Fruit fly (Drosophila melanogaster) whole organism, embryonic: ENCODE data around the gene CG13258.

ENCODE experiments used
- Antp ChIP-seq: fragments of 200-800 bp; sonication (Bioruptor generic); optimal IDR thresholded peaks from 3 replicates; lab custom pipeline; 2016; ENCODE audit warnings: missing biosample characterization, missing genetic modification characterization
- Awh ChIP-seq: fragments of 200-800 bp; sonication (Bioruptor generic); IDR thresholded peaks from 2 replicates; pipeline ENCODE4, ENCODE4 v1.3.6; 2022; ENCODE audit warnings: missing biosample characterization, missing genetic modification characterization
- B-H2 ChIP-seq: fragments of 200-800 bp; sonication (Bioruptor generic); optimal IDR thresholded peaks from 2 replicates; lab custom pipeline; 2018; ENCODE audit warnings: missing biosample characterization, mild to moderate bottlenecking, missing genetic modification characterization
- CG10209 ChIP-seq: fragments of 200-800 bp; sonication (Bioruptor generic); optimal IDR thresholded peaks from 3 replicates; lab custom pipeline; 2017; ENCODE audit warnings: missing biosample characterization, mild to moderate bottlenecking, missing genetic modification characterization, missing genetic modification reagents
- CG10565 ChIP-seq: fragments of 200-800 bp; sonication (Bioruptor generic); optimal IDR thresholded peaks from 3 replicates; lab custom pipeline; 2016; ENCODE audit warnings: missing biosample characterization, mild to moderate bottlenecking, missing genetic modification characterization
- CG11695 ChIP-seq: fragments of 200-800 bp; sonication (Bioruptor generic); IDR thresholded peaks from 3 replicates; pipeline ENCODE4 v1.3.6; 2022; ENCODE audit warnings: missing biosample characterization, missing genetic modification characterization
- CG13123 ChIP-seq: fragments of 200-800 bp; sonication (Bioruptor generic); optimal IDR thresholded peaks from 2 replicates; lab custom pipeline; 2016; ENCODE audit warnings: missing biosample characterization, missing genetic modification characterization
- CG15269 ChIP-seq: fragments of 200-800 bp; sonication (Bioruptor generic); optimal IDR thresholded peaks from 2 replicates; lab custom pipeline; 2018; ENCODE audit warnings: missing biosample characterization, mild to moderate bottlenecking, missing genetic modification characterization, moderate library complexity
- CG15479 ChIP-seq: fragments of 200-800 bp; sonication (Bioruptor generic); optimal IDR thresholded peaks from 3 replicates; lab custom pipeline; 2019; ENCODE audit warnings: missing biosample characterization, mild to moderate bottlenecking, missing genetic modification characterization, moderate library complexity
- CG17359 ChIP-seq: fragments of 200-800 bp; sonication (Bioruptor generic); optimal IDR thresholded peaks from 3 replicates; lab custom pipeline; 2018; ENCODE audit warnings: missing biosample characterization, mild to moderate bottlenecking, missing genetic modification characterization, moderate library complexity
- CG17568 ChIP-seq: fragments of 200-800 bp; sonication (Bioruptor generic); optimal IDR thresholded peaks from 2 replicates; lab custom pipeline; 2018; ENCODE audit warnings: missing biosample characterization, mild to moderate bottlenecking, missing genetic modification characterization, moderate library complexity
- CG18011 ChIP-seq: fragments of 200-800 bp; sonication (Bioruptor generic); optimal IDR thresholded peaks from 2 replicates; lab custom pipeline; 2017; ENCODE audit warnings: missing biosample characterization, missing genetic modification characterization, mild to moderate bottlenecking, moderate library complexity, missing genotype
- CG2116 ChIP-seq: fragments of 200-800 bp; sonication (Bioruptor generic); optimal IDR thresholded peaks from 3 replicates; lab custom pipeline; 2018; ENCODE audit warnings: missing biosample characterization, mild to moderate bottlenecking, missing genetic modification characterization
- CG31388 ChIP-seq: fragments of 200-800 bp; sonication (Bioruptor generic); optimal IDR thresholded peaks from 2 replicates; lab custom pipeline; 2016; ENCODE audit warnings: missing biosample characterization, missing genetic modification characterization
- CG32772 ChIP-seq: fragments of 200-800 bp; sonication (Bioruptor generic); IDR thresholded peaks from 2 replicates; pipeline ENCODE4 v1.3.6; 2022; ENCODE audit warnings: missing biosample characterization, missing genetic modification characterization
- CG4282 ChIP-seq: fragments of 200-800 bp; sonication (Bioruptor generic); optimal IDR thresholded peaks from 2 replicates; lab custom pipeline; 2016; ENCODE audit warnings: missing biosample characterization, missing genetic modification characterization
- CG4820 ChIP-seq: fragments of 200-800 bp; sonication (Bioruptor generic); optimal IDR thresholded peaks from 3 replicates; lab custom pipeline; 2016; ENCODE audit warnings: missing biosample characterization, missing genetic modification characterization
- CG5245 ChIP-seq: fragments of 200-800 bp; sonication (Bioruptor generic); optimal IDR thresholded peaks from 3 replicates; lab custom pipeline; 2016; ENCODE audit warnings: missing biosample characterization, missing genetic modification characterization
- CG6765 ChIP-seq: fragments of 200-800 bp; sonication (Bioruptor generic); optimal IDR thresholded peaks from 3 replicates; lab custom pipeline; 2017; ENCODE audit warnings: missing biosample characterization, mild to moderate bottlenecking, missing genetic modification characterization
- CG6791 ChIP-seq: fragments of 200-800 bp; sonication (Bioruptor generic); IDR thresholded peaks from 3 replicates; pipeline ENCODE4 v1.3.6; 2022; ENCODE audit warnings: missing biosample characterization, missing genetic modification characterization; ENCODE audit not compliant: partially characterized antibody
- CG8290 ChIP-seq, 3 experiments: fragments of 200-800 bp; sonication (Bioruptor generic); optimal IDR thresholded peaks; 2 replicates each; lab custom pipeline; 2016 to 2019; ENCODE audit warnings: missing biosample characterization in 3 of 3, missing genetic modification characterization in 3 of 3, mild to moderate bottlenecking in 2 of 3, moderate library complexity in 1 of 3
- CG8478 ChIP-seq: fragments of >200 bp; optimal IDR thresholded peaks from 2 replicates; lab custom pipeline; 2018
- CG9437 ChIP-seq: fragments of 200-800 bp; sonication (Bioruptor generic); optimal IDR thresholded peaks from 2 replicates; lab custom pipeline; 2018; ENCODE audit warnings: missing biosample characterization, mild to moderate bottlenecking, missing genetic modification characterization
- Deaf1 ChIP-seq: fragments of 200-800 bp; optimal IDR thresholded peaks from 3 replicates; lab custom pipeline; 2019; ENCODE audit warnings: missing biosample characterization, mild to moderate bottlenecking, missing genetic modification characterization, moderate library complexity
- Drgx ChIP-seq: fragments of 200-800 bp; sonication (Bioruptor generic); IDR thresholded peaks from 2 replicates; pipeline ENCODE4 v1.3.6; 2022; ENCODE audit warnings: missing biosample characterization, missing genetic modification characterization
- Gug ChIP-seq: fragments of 200-800 bp; sonication (Bioruptor generic); IDR thresholded peaks from 4 replicates; pipeline ENCODE4 v1.3.6; 2022; ENCODE audit warnings: missing biosample characterization, missing genetic modification characterization
- H2.0 ChIP-seq: fragments of 200-800 bp; sonication (Bioruptor generic); IDR thresholded peaks from 2 replicates; pipeline ENCODE4 v1.3.6; 2022; ENCODE audit warnings: missing biosample characterization, missing genetic modification characterization
- HmgZ ChIP-seq: fragments of 200-800 bp; sonication (Bioruptor generic); optimal IDR thresholded peaks from 2 replicates; lab custom pipeline; 2018; ENCODE audit warnings: missing biosample characterization, mild to moderate bottlenecking, missing genetic modification characterization
- Hr51 ChIP-seq, 2 experiments: fragments of 200-800 bp; sonication (Bioruptor generic); optimal IDR thresholded peaks; 2 replicates in 1 of 2; 3 replicates in 1 of 2; lab custom pipeline; 2016 to 2018; ENCODE audit warnings: missing biosample characterization in 2 of 2, missing genetic modification characterization in 2 of 2, mild to moderate bottlenecking in 1 of 2, moderate library complexity in 1 of 2
- Hr78 ChIP-seq, 2 experiments: fragments of 200-800 bp in 1 of 2; fragments of >200 bp in 1 of 2; sonication (Bioruptor generic) in 1 of 2; optimal IDR thresholded peaks; 2 replicates each; lab custom pipeline; 2017 to 2019; ENCODE audit warnings: missing biosample characterization in 2 of 2, missing genetic modification characterization in 2 of 2, mild to moderate bottlenecking in 1 of 2, moderate library complexity in 1 of 2
- Mad ChIP-seq: fragments of 200-800 bp; sonication (Bioruptor generic); optimal IDR thresholded peaks from 2 replicates; lab custom pipeline; 2016; ENCODE audit warnings: missing biosample characterization, missing genetic modification characterization
- Meics ChIP-seq: fragments of 200-800 bp; sonication (Bioruptor generic); optimal IDR thresholded peaks from 2 replicates; lab custom pipeline; 2017; ENCODE audit warnings: missing biosample characterization, mild to moderate bottlenecking, missing genetic modification characterization
- Mes4 ChIP-seq: fragments of 200-800 bp; sonication (Bioruptor generic); optimal IDR thresholded peaks from 2 replicates; lab custom pipeline; 2016; ENCODE audit warnings: missing biosample characterization, missing genetic modification characterization
- NfI ChIP-seq: fragments of 200-800 bp; sonication (Bioruptor generic); optimal IDR thresholded peaks from 3 replicates; lab custom pipeline; 2018; ENCODE audit warnings: missing biosample characterization, mild to moderate bottlenecking, missing genetic modification characterization, moderate library complexity
- Rfx ChIP-seq: fragments of 200-800 bp; sonication (Bioruptor generic); IDR thresholded peaks from 2 replicates; pipeline ENCODE4 v1.3.6; 2022; ENCODE audit warnings: missing biosample characterization, missing genetic modification characterization
- TFAM ChIP-seq: fragments of 200-800 bp; sonication (Bioruptor generic); optimal IDR thresholded peaks from 2 replicates; lab custom pipeline; 2017; ENCODE audit warnings: missing biosample characterization, missing genetic modification characterization, inconsistent platforms
- Trl ChIP-seq, 3 experiments: fragments of >200 bp in 2 of 3; fragments of 200-800 bp in 1 of 3; sonication (Bioruptor generic) in 1 of 3; optimal IDR thresholded peaks; 2 replicates in 1 of 3; 3 replicates in 2 of 3; lab custom pipeline; 2016 to 2017; ENCODE audit warnings: missing biosample characterization in 1 of 3, missing genetic modification characterization in 1 of 3
- cas ChIP-seq: fragments of 200-800 bp; sonication (Bioruptor generic); IDR thresholded peaks from 2 replicates; pipeline ENCODE4 v1.3.6; 2022; ENCODE audit warnings: missing biosample characterization, missing genetic modification characterization
- chif ChIP-seq, 2 experiments: fragments of 200-800 bp; sonication (Bioruptor generic); optimal IDR thresholded peaks; 3 replicates each; lab custom pipeline; 2016; ENCODE audit warnings: missing biosample characterization in 2 of 2, missing genetic modification characterization in 2 of 2
- dmrt99B ChIP-seq: fragments of 200-800 bp; sonication (Bioruptor generic); optimal IDR thresholded peaks from 2 replicates; lab custom pipeline; 2018; ENCODE audit warnings: missing biosample characterization, mild to moderate bottlenecking, missing genetic modification characterization, moderate library complexity
- eve ChIP-seq, 2 experiments: fragments of >200 bp; optimal IDR thresholded peaks; 2 replicates each; lab custom pipeline; 2017; ENCODE audit warnings: missing biosample characterization in 2 of 2, missing genetic modification characterization in 2 of 2
- gsb ChIP-seq: fragments of 200-800 bp; sonication (Bioruptor generic); IDR thresholded peaks from 2 replicates; pipeline ENCODE4 v1.3.6; 2022; ENCODE audit warnings: missing biosample characterization, missing genetic modification characterization
- row ChIP-seq: fragments of 200-800 bp; sonication (Bioruptor generic); IDR thresholded peaks from 3 replicates; pipeline ENCODE4 v1.3.6; 2022; ENCODE audit warnings: missing biosample characterization, missing genetic modification characterization
- sd ChIP-seq: fragments of 200-800 bp; sonication (Bioruptor generic); optimal IDR thresholded peaks from 3 replicates; lab custom pipeline; 2018; ENCODE audit warnings: missing biosample characterization, mild to moderate bottlenecking, missing genetic modification characterization, moderate library complexity
- slou ChIP-seq: fragments of 200-800 bp; sonication (Bioruptor generic); optimal IDR thresholded peaks from 3 replicates; lab custom pipeline; 2016; ENCODE audit warnings: missing biosample characterization, missing genetic modification characterization
- stwl ChIP-seq: fragments of 200-800 bp; sonication (Bioruptor generic); optimal IDR thresholded peaks from 3 replicates; lab custom pipeline; 2018; ENCODE audit warnings: missing biosample characterization, mild to moderate bottlenecking, missing genetic modification characterization, moderate library complexity
- sug ChIP-seq: fragments of 200-800 bp; optimal IDR thresholded peaks from 2 replicates; lab custom pipeline; 2019; ENCODE audit warnings: missing biosample characterization, mild to moderate bottlenecking, missing genetic modification characterization, moderate library complexity
- wdn ChIP-seq: fragments of 200-800 bp; sonication (Bioruptor generic); IDR thresholded peaks from 2 replicates; pipeline ENCODE4 v1.3.6; 2022; ENCODE audit warnings: missing biosample characterization, missing genetic modification characterization
- zfh1 ChIP-seq: fragments of 200-800 bp; sonication (Bioruptor generic); IDR thresholded peaks from 3 replicates; pipeline ENCODE4 v1.3.6; 2022; ENCODE audit warnings: missing biosample characterization, missing genetic modification characterization

Gene CG13258

dm6 chr2L:16329102-16329520 is 36.3 kb upstream of the CG13258 start, which contains the start of gene mRpL4 (continued):
- TF ChIP-seq gsb (peak; percentile 14; the same call in 1 of the 2 replicates), CG10209 (peak; percentile 42), CG11695 (GFP tag; lab: Robert Waterston, UW) (0 out of 3 replicates have a peak, but pooled peaks have one; percentile 32), Gug (peak; percentile 84), CG6765 (no peak), sug (tag; lab: Kevin White, UChicago) (no peak), sd (tag; lab: Kevin White, UChicago) (no peak), CG13123 (GFP tag; lab: Kevin White, UChicago) (peak; percentile 59), Rfx (GFP tag; lab: Robert Waterston, UW) (peak; percentile 81; the same call in 1 of the 2 replicates), B-H2 (GFP tag; lab: Kevin White, UChicago) (peak; percentile 54), NfI (GFP tag; lab: Kevin White, UChicago) (peak; percentile 69), row (GFP tag; lab: Robert Waterston, UW) (peak; percentile 93), Mad (GFP tag; lab: Kevin White, UChicago) (no peak), CG15269 (tag; lab: Kevin White, UChicago) (no peak), dmrt99B (tag; lab: Kevin White, UChicago) (no peak), CG2116 (GFP tag; lab: Kevin White, UChicago) (peak; percentile 87), Awh (0 out of 2 replicates have a peak, but pooled peaks have one; percentile 20), CG10565 (GFP tag; lab: Kevin White, UChicago) (no peak), CG5245 (GFP tag; lab: Kevin White, UChicago) (peak; percentile 41), CG17359 (tag; lab: Kevin White, UChicago) (no peak), eve (GFP tag; optimal IDR thresholded peaks at IDR 0.05; lab: Kevin White, UChicago) (peak in 1 of 2 experiments; percentile 61), TFAM (GFP tag; lab: Kevin White, UChicago) (no peak), CG32772 (GFP tag; lab: Robert Waterston, UW) (peak; percentile 73; the same call in 1 of the 2 replicates), cas (GFP tag; lab: Robert Waterston, UW) (peak; percentile 64; the same call in 1 of the 2 replicates), Drgx (GFP tag; lab: Robert Waterston, UW) (no peak; the same call in 1 of the 2 replicates), CG6791 (peak; percentile 99), Antp (GFP tag; lab: Kevin White, UChicago) (peak; percentile 88), zfh1 (peak; percentile 72), Trl (optimal IDR thresholded peaks at IDR 0.05; lab: Kevin White, UChicago) (no peak), Trl (GFP tag; optimal IDR thresholded peaks at IDR 0.05; lab: Kevin White, UChicago) (peak; percentile 83), CG4820 (GFP tag; lab: Kevin White, UChicago) (peak; percentile 61), Mes4 (peak; percentile 36), H2.0 (peak; percentile 45), Hr51 (GFP tag; optimal IDR thresholded peaks at IDR 0.05; lab: Kevin White, UChicago) (no peak), CG17568 (no peak), CG15479 (GFP tag; lab: Kevin White, UChicago) (no peak), Hr78 (GFP tag; optimal IDR thresholded peaks at IDR 0.05; lab: Kevin White, UChicago) (no peak), Meics (peak; percentile 100), CG9437 (GFP tag; lab: Kevin White, UChicago) (peak; percentile 27), CG8478 (lab: Kevin White, UChicago) (no peak), Deaf1 (tag; lab: Kevin White, UChicago) (no peak), slou (GFP tag; lab: Kevin White, UChicago) (peak; percentile 60), stwl (tag; lab: Kevin White, UChicago) (peak; percentile 82), CG18011 (peak; percentile 36), CG4282 (GFP tag; lab: Kevin White, UChicago) (peak; percentile 82), CG31388 (GFP tag; lab: Kevin White, UChicago) (no peak), CG8290 (GFP tag; optimal IDR thresholded peaks at IDR 0.05; lab: Kevin White, UChicago) (peak; percentile 98), CG8290 (tag; optimal IDR thresholded peaks at IDR 0.05; lab: Kevin White, UChicago) (peak; percentile 97), HmgZ (tag; lab: Kevin White, UChicago) (peak; percentile 81), wdn (GFP tag; lab: Robert Waterston, UW) (peak; percentile 18; the same call in 1 of the 2 replicates), chif (GFP tag; optimal IDR thresholded peaks at IDR 0.05; lab: Kevin White, UChicago) (peak; percentile 51 to 73)
